Worm (Caenorhabditis elegans) whole organism, mixed stage, embryonic: ENCODE data around the gene rpl-5.

Experiments
- M03D4.4 ChIP-seq: sonication (generic microtip); optimal IDR thresholded peaks from 2 replicates; lab custom pipeline; 2017; ENCODE audit warnings: mild to moderate bottlenecking, missing genetic modification characterization, missing compliant biosample characterization
- elt-3 ChIP-seq: fragments of 150-350 bp; optimal IDR thresholded peaks from 2 replicates; lab custom pipeline; 2014; ENCODE audit warnings: missing biosample characterization, missing genetic modification characterization
- nhr-237 ChIP-seq: fragments of 150-350 bp; optimal IDR thresholded peaks from 2 replicates; lab custom pipeline; 2014; ENCODE audit warnings: missing biosample characterization, missing genetic modification characterization

ce11 chrII:8566039-8566438 is 3.7 kb upstream of the rpl-5 start, which contains the start of gene stc-1:
- no peak for TF ChIP-seq nhr-237 (tag; lab: Kevin White, UChicago)
- TF ChIP-seq M03D4.4 (tag; lab: Kevin White, UChicago) = no peak
- no peak for TF ChIP-seq elt-3 (tag; lab: Kevin White, UChicago)
